Worm (Caenorhabditis elegans) whole organism, young adult: ENCODE measurements around the gene cyp-14A1.

Source experiments
- B0035.1 ChIP-seq: sonication (generic microtip); optimal IDR thresholded peaks from 2 replicates; lab custom pipeline; 2016; ENCODE audit warnings: missing genetic modification characterization, mild to moderate bottlenecking, missing compliant biosample characterization, missing genotype, missing genetic modification reagents
- F33H1.4 ChIP-seq: fragments of 200-800 bp; sonication (Bioruptor generic); IDR thresholded peaks from 2 replicates; pipeline ENCODE4 v1.3.6; 2022; ENCODE audit warnings: missing genetic modification reagents, missing genetic modification characterization, missing compliant biosample characterization
- F37B4.10 ChIP-seq: fragments of 200-800 bp; sonication (Bioruptor generic); IDR thresholded peaks from 2 replicates; pipeline ENCODE4 v1.3.6; 2022; ENCODE audit warnings: missing genetic modification characterization, missing compliant biosample characterization
- F39B2.1 ChIP-seq: fragments of 200-800 bp; sonication (Bioruptor generic); IDR thresholded peaks from 2 replicates; pipeline ENCODE4 v1.3.6; 2022; ENCODE audit warnings: missing genetic modification reagents, missing genetic modification characterization, missing compliant biosample characterization
- F52B5.7 ChIP-seq: sonication (generic microtip); optimal IDR thresholded peaks from 2 replicates; lab custom pipeline; 2016; ENCODE audit warnings: mild to moderate bottlenecking, missing genetic modification characterization, missing compliant biosample characterization
- F55B11.4 ChIP-seq: sonication (generic microtip); optimal IDR thresholded peaks from 2 replicates; lab custom pipeline; 2016; ENCODE audit warnings: missing compliant biosample characterization, missing genetic modification characterization, borderline replicate concordance; ENCODE audit not compliant: insufficient read depth
- F57C9.4 ChIP-seq: sonication (generic microtip); optimal IDR thresholded peaks from 2 replicates; lab custom pipeline; 2017; ENCODE audit warnings: mild to moderate bottlenecking, missing genetic modification characterization, missing compliant biosample characterization
- Y95B8A.8 ChIP-seq: fragments of 200-800 bp; sonication (Bioruptor generic); IDR thresholded peaks from 2 replicates; pipeline ENCODE4 v1.3.6; 2022; ENCODE audit warnings: missing genetic modification reagents, missing genetic modification characterization, missing compliant biosample characterization
- attf-3 ChIP-seq: fragments of 200-800 bp; sonication (Bioruptor generic); conservative IDR thresholded peaks from 2 replicates; pipeline ENCODE4 v1.3.6; 2022; ENCODE audit warnings: missing genetic modification reagents, missing genetic modification characterization, missing compliant biosample characterization
- attf-5 ChIP-seq: fragments of 200-800 bp; sonication (Bioruptor generic); optimal IDR thresholded peaks from 2 replicates; lab custom pipeline; 2018; ENCODE audit warnings: mild to moderate bottlenecking, missing genetic modification characterization, missing compliant biosample characterization
- ccch-3 ChIP-seq: fragments of 200-800 bp; sonication (Bioruptor generic); optimal IDR thresholded peaks from 2 replicates; lab custom pipeline; 2018; ENCODE audit warnings: mild to moderate bottlenecking, missing genetic modification characterization, missing compliant biosample characterization
- cebp-1 ChIP-seq, 2 experiments: fragments of 200-800 bp in 1 of 2; sonication (Bioruptor generic) in 1 of 2; sonication (generic microtip) in 1 of 2; IDR thresholded peaks in 1 of 2; optimal IDR thresholded peaks in 1 of 2; 2 replicates each; pipeline versions ENCODE4 v1.3.6 to Lab custom; 2017 to 2022; ENCODE audit warnings: missing compliant biosample characterization in 2 of 2, missing genetic modification characterization in 2 of 2, mild to moderate bottlenecking in 1 of 2, missing genetic modification reagents in 1 of 2, moderate library complexity in 1 of 2
- cebp-2 ChIP-seq: fragments of 200-800 bp; sonication (Bioruptor generic); IDR thresholded peaks from 2 replicates; pipeline ENCODE4 v1.3.6; 2022; ENCODE audit warnings: missing genetic modification characterization, missing compliant biosample characterization
- ceh-27 ChIP-seq: fragments of 200-800 bp; sonication (Bioruptor generic); optimal IDR thresholded peaks from 2 replicates; lab custom pipeline; 2018; ENCODE audit warnings: mild to moderate bottlenecking, missing genetic modification characterization, moderate library complexity, missing compliant biosample characterization
- dox-1 ChIP-seq: fragments of 200-800 bp; sonication (Bioruptor generic); IDR thresholded peaks from 2 replicates; pipeline ENCODE4 v1.3.6; 2022; ENCODE audit warnings: missing genetic modification reagents, missing genetic modification characterization, missing compliant biosample characterization
- dpl-1 ChIP-seq: fragments of 150-350 bp; optimal IDR thresholded peaks from 2 replicates; lab custom pipeline; 2014; ENCODE audit warnings: missing biosample characterization, missing genetic modification reagents, missing genetic modification characterization
- efl-1 ChIP-seq: fragments of 150-350 bp; optimal IDR thresholded peaks from 2 replicates; lab custom pipeline; 2014; ENCODE audit warnings: missing biosample characterization, missing genetic modification reagents, missing genetic modification characterization
- egrh-3 ChIP-seq: fragments of 200-800 bp; sonication (Bioruptor generic); IDR thresholded peaks from 2 replicates; pipeline ENCODE4 v1.3.6; 2022; ENCODE audit warnings: missing genetic modification reagents, missing genetic modification characterization, missing compliant biosample characterization
- ekl-4 ChIP-seq: fragments of 200-800 bp; sonication (Bioruptor generic); IDR thresholded peaks from 2 replicates; pipeline ENCODE4 v1.3.6; 2022; ENCODE audit warnings: missing genetic modification reagents, missing genetic modification characterization, missing compliant biosample characterization
- fkh-3 ChIP-seq: sonication (generic microtip); optimal IDR thresholded peaks from 2 replicates; lab custom pipeline; 2016; ENCODE audit warnings: mild to moderate bottlenecking, missing genetic modification characterization, missing compliant biosample characterization
- him-1 ChIP-seq: sonication (generic microtip); optimal IDR thresholded peaks from 2 replicates; lab custom pipeline; 2016; ENCODE audit warnings: missing genotype, missing genetic modification reagents, missing genetic modification characterization, missing compliant biosample characterization
- hlh-12 ChIP-seq: sonication (generic microtip); optimal IDR thresholded peaks from 2 replicates; lab custom pipeline; 2016; ENCODE audit warnings: missing genetic modification characterization, missing compliant biosample characterization
- hmg-1.2 ChIP-seq: fragments of 200-800 bp; sonication (Bioruptor generic); IDR thresholded peaks from 2 replicates; pipeline ENCODE4 v1.3.6; 2022; ENCODE audit warnings: missing genetic modification reagents, missing genetic modification characterization, missing compliant biosample characterization
- lag-1 ChIP-seq: fragments of 200-800 bp; sonication (Bioruptor generic); IDR thresholded peaks from 2 replicates; pipeline ENCODE4 v1.3.6; 2022; ENCODE audit warnings: missing genetic modification reagents, missing genetic modification characterization, missing compliant biosample characterization
- lin-54 ChIP-seq: fragments of 200-800 bp; sonication (Bioruptor generic); optimal IDR thresholded peaks from 2 replicates; lab custom pipeline; 2018; ENCODE audit warnings: mild to moderate bottlenecking, missing genetic modification characterization, missing compliant biosample characterization
- lsl-1 ChIP-seq: fragments of 200-800 bp; sonication (Bioruptor generic); optimal IDR thresholded peaks from 2 replicates; lab custom pipeline; 2018; ENCODE audit warnings: mild to moderate bottlenecking, missing genetic modification characterization, moderate library complexity, missing compliant biosample characterization
- madf-3 ChIP-seq: fragments of 200-800 bp; sonication (Bioruptor generic); IDR thresholded peaks from 2 replicates; pipeline ENCODE4 v1.3.6; 2022; ENCODE audit warnings: missing genetic modification reagents, missing genetic modification characterization, missing compliant biosample characterization
- madf-6 ChIP-seq: fragments of 200-800 bp; sonication (Bioruptor generic); IDR thresholded peaks from 2 replicates; pipeline ENCODE4 v1.3.6; 2022; ENCODE audit warnings: missing genetic modification reagents, missing genetic modification characterization, missing compliant biosample characterization
- madf-8 ChIP-seq: fragments of 200-800 bp; sonication (Bioruptor generic); conservative IDR thresholded peaks from 2 replicates; pipeline ENCODE4 v1.3.6; 2022; ENCODE audit warnings: missing genetic modification reagents, missing genetic modification characterization, missing compliant biosample characterization
- mcd-1 ChIP-seq: fragments of 200-800 bp; sonication (Bioruptor generic); IDR thresholded peaks from 2 replicates; pipeline ENCODE4 v1.3.6; 2022; ENCODE audit warnings: missing genetic modification reagents, missing genetic modification characterization, missing compliant biosample characterization
- nfyb-1 ChIP-seq: fragments of 200-800 bp; sonication (Bioruptor generic); IDR thresholded peaks from 2 replicates; pipeline ENCODE4 v1.3.6; 2022; ENCODE audit warnings: missing genetic modification reagents, missing genetic modification characterization, missing compliant biosample characterization
- pbrm-1 ChIP-seq: fragments of 200-800 bp; sonication (Bioruptor generic); IDR thresholded peaks from 2 replicates; pipeline ENCODE4 v1.3.6; 2022; ENCODE audit warnings: missing genetic modification reagents, missing genetic modification characterization, missing compliant biosample characterization
- rcor-1 ChIP-seq: fragments of 200-800 bp; sonication (Bioruptor generic); IDR thresholded peaks from 2 replicates; pipeline ENCODE4 v1.3.6; 2022; ENCODE audit warnings: missing genetic modification reagents, missing genetic modification characterization, missing compliant biosample characterization
- sea-2 ChIP-seq: fragments of 200-800 bp; sonication (Bioruptor generic); IDR thresholded peaks from 2 replicates; pipeline ENCODE4 v1.3.6; 2022; ENCODE audit warnings: missing genetic modification characterization, missing compliant biosample characterization
- tlf-1 ChIP-seq: fragments of 200-800 bp; sonication (Bioruptor generic); optimal IDR thresholded peaks from 2 replicates; lab custom pipeline; 2018; ENCODE audit warnings: mild to moderate bottlenecking, missing genetic modification characterization, missing compliant biosample characterization
- xnd-1 ChIP-seq: sonication (generic microtip); optimal IDR thresholded peaks from 2 replicates; lab custom pipeline; 2016; ENCODE audit warnings: missing genotype, missing genetic modification reagents, missing genetic modification characterization, missing compliant biosample characterization
- ztf-22 ChIP-seq: fragments of 200-800 bp; sonication (Bioruptor generic); optimal IDR thresholded peaks from 2 replicates; lab custom pipeline; 2018; ENCODE audit warnings: mild to moderate bottlenecking, missing genetic modification characterization, moderate library complexity, missing compliant biosample characterization
- ztf-26 ChIP-seq: sonication (generic microtip); optimal IDR thresholded peaks from 2 replicates; lab custom pipeline; 2017; ENCODE audit warnings: missing genetic modification characterization, missing compliant biosample characterization
- ztf-28 ChIP-seq: fragments of 200-800 bp; sonication (Bioruptor generic); IDR thresholded peaks from 2 replicates; pipeline ENCODE4 v1.3.6; 2022; ENCODE audit warnings: missing genetic modification reagents, missing genetic modification characterization, missing compliant biosample characterization
- ztf-6 ChIP-seq: fragments of 200-800 bp; sonication (Bioruptor generic); IDR thresholded peaks from 2 replicates; pipeline ENCODE4 v1.3.6; 2022; ENCODE audit warnings: missing genetic modification reagents, missing genetic modification characterization, missing compliant biosample characterization

cyp-14A1 gene

DNA sequence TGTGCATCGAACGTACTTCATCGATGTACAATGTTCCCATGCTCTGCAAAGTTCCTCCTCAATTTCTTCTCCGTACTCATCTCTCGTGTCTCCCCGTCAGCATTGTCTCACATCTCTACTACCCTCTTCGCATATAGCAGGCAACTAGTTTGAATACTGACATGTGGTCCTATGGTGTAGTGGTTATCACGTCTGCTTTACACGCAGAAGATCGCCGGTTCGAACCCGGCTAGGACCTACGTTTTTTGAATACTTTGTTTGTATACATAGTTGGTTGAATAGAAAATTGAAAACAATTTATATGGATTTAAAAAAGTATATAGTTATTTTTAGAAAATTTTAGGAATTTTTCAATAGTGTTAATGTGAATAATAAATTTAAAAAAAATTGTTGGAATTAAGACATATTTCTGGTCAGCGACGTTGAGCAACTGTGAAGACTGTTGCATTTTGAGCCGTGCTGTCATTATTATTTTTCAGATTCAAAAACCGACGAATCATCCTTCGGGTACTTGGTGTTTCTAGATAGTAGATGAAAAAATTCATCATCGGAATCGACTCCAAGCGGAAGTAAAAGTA, 39.8 kb upstream of the cyp-14A1 start (continued):
- TF ChIP-seq cebp-1 (GFP tag; IDR thresholded peaks at IDR 0.05; lab: Robert Waterston, UW): peak; percentile 65; the same call in 1 of the 2 replicates
- no peak for TF ChIP-seq cebp-1 (tag; optimal IDR thresholded peaks at IDR 0.05; lab: Kevin White, UChicago)
- TF ChIP-seq ccch-3: peak; percentile 52
- no peak for TF ChIP-seq lin-54
- TF ChIP-seq F52B5.7 (tag; lab: Kevin White, UChicago): peak; percentile 94
- TF ChIP-seq madf-8: 0 out of 2 replicates have a peak, but pooled peaks have one; percentile 17
- TF ChIP-seq mcd-1 (GFP tag; lab: Robert Waterston, UW): no peak; the same call in none of the 2 replicates
- TF ChIP-seq ekl-4 (GFP tag; lab: Robert Waterston, UW): peak; percentile 87
- peak; percentile 95 for TF ChIP-seq fkh-3
- TF ChIP-seq, all 124 proteins: peak for 95

DNA sequence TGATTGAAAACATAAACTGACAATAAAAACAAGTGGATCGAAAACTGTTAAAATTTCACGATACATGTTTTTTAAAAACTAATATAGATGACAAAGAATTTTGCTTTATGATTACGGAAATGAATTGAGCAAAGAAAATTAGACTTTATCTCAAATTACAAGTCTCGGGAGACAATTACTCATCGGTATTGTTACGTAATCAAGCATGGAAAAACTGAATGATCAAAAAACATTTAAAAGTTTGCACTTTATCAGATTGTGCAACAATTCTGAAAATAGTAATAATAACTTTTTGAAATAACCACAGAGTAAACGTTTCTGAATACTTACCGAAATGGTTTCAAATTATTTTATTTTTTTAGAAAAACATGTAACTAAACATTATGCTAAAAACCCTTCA, 38.6 kb upstream of the cyp-14A1 start, which contains the start of gene srd-43:
Gene srd-43, minus strand, starts transcription at position 66 of the 400 bp plus-strand sequence.
- TF ChIP-seq ztf-22 (no peak), dox-1 (GFP tag; lab: Robert Waterston, UW) (no peak), F33H1.4 (GFP tag; lab: Robert Waterston, UW) (no peak), him-1 (tag; lab: Kevin White, UChicago) (no peak), F55B11.4 (tag; lab: Kevin White, UChicago) (no peak)

DNA sequence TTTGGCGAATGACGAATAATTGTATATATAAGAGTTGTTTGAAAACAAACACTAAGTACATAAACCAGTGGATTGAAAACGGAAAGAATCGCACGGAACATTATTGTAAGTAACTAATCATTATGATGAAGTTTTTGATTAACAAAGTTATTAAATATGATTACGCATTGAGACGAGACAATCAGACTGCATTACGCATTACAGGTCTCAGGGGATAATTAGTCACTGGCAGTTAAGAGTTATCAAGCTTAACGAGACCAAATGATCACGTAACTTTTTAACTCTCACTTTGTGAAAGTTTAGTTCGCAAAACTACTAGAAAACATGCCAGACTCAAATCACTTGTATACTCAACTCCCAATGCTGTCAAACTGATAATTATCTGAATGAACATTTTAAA, 36.2 kb upstream of the cyp-14A1 start, which contains the start of gene srd-42:
Gene srd-42, minus strand, starts transcription at position 101 of the 400 bp plus-strand sequence.
- TF ChIP-seq attf-3 (GFP tag; lab: Robert Waterston, UW): no peak
- TF ChIP-seq F37B4.10: no peak
- no peak for TF ChIP-seq madf-6 (GFP tag; lab: Robert Waterston, UW)
- TF ChIP-seq hmg-1.2 (GFP tag; lab: Robert Waterston, UW): no peak
- TF ChIP-seq efl-1 (GFP tag; lab: Kevin White, UChicago): no peak

DNA sequence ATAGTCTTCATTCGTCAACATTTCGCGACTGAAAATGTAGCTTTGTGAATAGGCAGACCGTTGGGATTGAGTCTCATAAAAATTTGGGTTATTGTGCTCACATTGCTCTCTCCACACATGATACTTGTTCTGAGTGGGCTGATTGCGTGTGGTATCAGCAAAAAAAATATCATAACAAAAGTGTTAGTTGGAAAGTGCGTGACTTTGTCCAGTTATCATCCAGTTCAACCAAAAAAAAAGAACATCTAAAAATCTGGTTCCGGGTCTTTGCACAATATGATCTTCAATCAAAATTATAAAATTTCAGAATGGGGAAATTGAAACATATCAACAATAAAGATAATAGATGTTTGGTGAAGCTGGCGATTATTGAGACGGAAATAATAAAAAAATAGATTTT, 33.3 kb upstream of the cyp-14A1 start, which contains the start of gene srd-39:
Gene srd-39, minus strand, starts transcription at position 101 of the 400 bp plus-strand sequence.
- TF ChIP-seq F33H1.4 (GFP tag; lab: Robert Waterston, UW) (no peak), rcor-1 (GFP tag; lab: Robert Waterston, UW) (no peak), dpl-1 (GFP tag; lab: Kevin White, UChicago) (no peak), sea-2 (no peak), dox-1 (GFP tag; lab: Robert Waterston, UW) (no peak), ztf-28 (GFP tag; lab: Robert Waterston, UW) (no peak), F37B4.10 (no peak), fkh-3 (no peak), Y95B8A.8 (GFP tag; lab: Robert Waterston, UW) (no peak), xnd-1 (tag; lab: Kevin White, UChicago) (no peak), cebp-2 (GFP tag; lab: Robert Waterston, UW) (no peak), lag-1 (GFP tag; lab: Robert Waterston, UW) (no peak)

DNA sequence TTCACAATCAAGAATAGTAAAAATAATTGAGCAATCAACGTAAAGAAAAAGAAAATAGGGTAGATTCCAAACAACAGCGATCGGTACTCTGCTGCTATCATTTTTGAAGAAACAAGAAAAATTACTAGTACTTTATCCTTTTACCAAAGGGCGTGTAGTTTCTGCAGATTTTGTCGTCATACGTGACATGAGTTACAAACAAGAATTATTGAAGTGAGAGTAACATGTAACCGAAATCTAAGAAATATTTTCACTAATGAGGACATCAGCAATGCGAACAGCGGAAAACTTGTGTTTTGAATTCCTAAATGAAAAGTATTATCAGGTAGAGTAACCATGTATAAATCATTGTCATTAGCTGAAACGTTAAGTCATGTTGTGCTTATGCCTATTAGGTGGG, 27.5 kb upstream of the cyp-14A1 start, which contains the start of gene srd-36:
Gene srd-36, minus strand, starts transcription at position 101 of the 400 bp plus-strand sequence.
- TF ChIP-seq nfyb-1: no peak
- no peak for TF ChIP-seq madf-3 (GFP tag; lab: Robert Waterston, UW)
- TF ChIP-seq F39B2.1 (GFP tag; lab: Robert Waterston, UW): no peak

DNA sequence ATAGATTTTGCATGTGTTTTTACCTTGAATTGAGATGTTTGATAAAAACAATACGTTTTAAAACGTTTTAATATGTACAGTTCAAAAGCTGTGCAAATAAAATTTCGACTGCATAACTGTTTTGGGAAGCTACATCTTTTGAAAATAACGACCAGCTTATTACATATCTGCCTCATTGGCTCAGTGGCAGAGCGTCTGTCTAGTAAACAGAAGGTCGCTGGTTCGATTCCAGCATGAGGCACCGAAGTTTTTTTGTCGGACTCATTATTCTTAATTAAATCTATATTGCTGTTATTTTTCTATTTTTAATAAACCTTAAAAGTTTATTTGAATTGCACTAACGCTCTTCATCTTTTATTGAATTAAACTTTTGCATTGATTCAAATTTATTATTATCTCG, 25.9 kb upstream of the cyp-14A1 start:
- TF ChIP-seq attf-5 (no peak), cebp-1 (GFP tag; IDR thresholded peaks at IDR 0.05; lab: Robert Waterston, UW) (no peak), cebp-1 (tag; optimal IDR thresholded peaks at IDR 0.05; lab: Kevin White, UChicago) (no peak), tlf-1 (GFP tag; lab: Kevin White, UChicago) (no peak), hlh-12 (tag; lab: Kevin White, UChicago) (no peak), ztf-26 (no peak), pbrm-1 (peak; percentile 31; the same call in 1 of the 2 replicates), lsl-1 (no peak), F57C9.4 (tag; lab: Kevin White, UChicago) (no peak), B0035.1 (tag; lab: Kevin White, UChicago) (no peak), egrh-3 (no peak), madf-3 (GFP tag; lab: Robert Waterston, UW) (no peak), ztf-6 (no peak), ceh-27 (GFP tag; lab: Kevin White, UChicago) (no peak)
